Worm (Caenorhabditis elegans) whole organism, L2 larva: ENCODE measurements around the gene srw-117.

ENCODE experiments used
- elt-1 ChIP-seq: fragments of 150-350 bp; optimal IDR thresholded peaks from 2 replicates; lab custom pipeline; 2014; ENCODE audit warnings: missing biosample characterization, missing genetic modification characterization
- nhr-11 ChIP-seq: fragments of 150-350 bp; optimal IDR thresholded peaks from 2 replicates; lab custom pipeline; 2014; ENCODE audit warnings: missing biosample characterization, missing genetic modification characterization
- unc-62 ChIP-seq: fragments of 150-350 bp; optimal IDR thresholded peaks from 2 replicates; lab custom pipeline; 2014; ENCODE audit warnings: missing biosample characterization, missing genetic modification reagents, missing genetic modification characterization
- ztf-4 ChIP-seq: fragments of 150-350 bp; optimal IDR thresholded peaks from 2 replicates; lab custom pipeline; 2014; ENCODE audit warnings: missing biosample characterization, missing genetic modification characterization

ce11 chrV:2991485-2991884, 8.2 kb upstream of the srw-117 start, which contains the start of gene srw-121:
- no peak for TF ChIP-seq nhr-11 (tag; lab: Kevin White, UChicago)
- TF ChIP-seq ztf-4 (tag; lab: Kevin White, UChicago), result no peak
- no peak for TF ChIP-seq unc-62 (GFP tag; lab: Kevin White, UChicago)
- no peak for TF ChIP-seq elt-1 (tag; lab: Kevin White, UChicago)
